Fruit fly (Drosophila melanogaster) Kc167 (cell line): Measurements from ENCODE around the gene Npc2c.

ENCODE experiments used
- Myc ChIP-seq: fragments of >200 bp; optimal IDR thresholded peaks from 2 replicates; lab custom pipeline; 2017; ENCODE audit warnings: missing external identifiers
- Sin3A ChIP-seq: fragments of >200 bp; optimal IDR thresholded peaks from 2 replicates; lab custom pipeline; 2018; ENCODE audit warnings: missing external identifiers
- h ChIP-seq: fragments of >200 bp; optimal IDR thresholded peaks from 3 replicates; lab custom pipeline; 2018; ENCODE audit warnings: missing external identifiers
- insv ChIP-seq: fragments of >200 bp; optimal IDR thresholded peaks from 3 replicates; lab custom pipeline; 2018; ENCODE audit warnings: missing external identifiers
- psq ChIP-seq: fragments of >200 bp; optimal IDR thresholded peaks from 2 replicates; lab custom pipeline; 2017; ENCODE audit warnings: missing external identifiers
- ttk ChIP-seq: sonication (Bioruptor generic); optimal IDR thresholded peaks from 2 replicates; lab custom pipeline; 2017; ENCODE audit warnings: missing external identifiers

dm6 chr3R:10095052-10095451, 35.0 kb downstream of the Npc2c start:
- TF ChIP-seq Myc (lab: Kevin White, UChicago) (no peak), Sin3A (lab: Kevin White, UChicago) (no peak), h (lab: Kevin White, UChicago) (no peak), psq (lab: Kevin White, UChicago) (no peak), insv (no peak), ttk (no peak)
